Worm (Caenorhabditis elegans): ENCODE data around the gene ZC518.8.

The ZC518.8 gene

DNA sequence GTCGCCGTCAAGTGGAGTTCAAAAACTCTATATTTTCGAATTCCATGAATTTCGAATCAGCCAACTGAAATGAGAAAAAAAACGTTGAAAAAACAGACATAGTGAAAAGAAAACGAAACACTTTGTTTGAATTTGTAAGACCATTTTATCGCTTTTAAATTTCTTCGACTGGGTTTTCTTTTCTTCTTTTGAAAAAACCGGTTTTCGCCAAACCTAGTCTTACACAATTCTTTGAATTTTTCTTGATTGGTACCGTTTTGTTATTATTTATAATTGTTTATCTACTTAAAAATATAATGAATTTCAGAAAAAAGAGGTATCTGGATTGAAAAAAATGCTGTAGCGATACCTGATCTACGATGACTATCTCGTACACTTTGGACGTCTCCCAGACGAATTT lies 12.1 kb downstream of the ZC518.8 start, which contains the start of gene best-22:
Gene best-22, plus strand, starts transcription at position 301 of the 400 bp plus-strand sequence.
- no peak for TF ChIP-seq B0310.2 (tag; optimal IDR thresholded peaks at IDR 0.05)

DNA sequence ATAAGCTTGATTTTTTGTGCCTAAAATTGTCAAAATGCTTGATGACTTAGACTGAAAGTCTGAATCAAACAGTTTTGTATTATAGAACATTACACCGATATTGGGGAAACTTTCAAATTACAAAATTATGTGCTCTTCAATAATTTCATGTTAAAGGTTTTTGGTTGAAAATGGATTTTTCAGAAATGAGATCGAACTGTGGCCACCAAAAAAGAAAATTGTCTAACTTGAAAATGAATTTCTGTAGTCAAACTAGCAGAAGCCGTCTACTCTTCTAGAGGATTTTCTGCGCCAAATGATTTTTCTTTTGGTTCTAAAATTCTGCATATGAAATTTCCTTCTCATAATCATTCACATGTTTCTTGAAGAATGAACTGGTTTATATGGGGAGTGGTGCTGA lies 20.8 kb downstream of the ZC518.8 start:
- TF ChIP-seq B0310.2 (tag; optimal IDR thresholded peaks at IDR 0.05), result no peak
- no peak for TF ChIP-seq scrt-1 (GFP tag; IDR thresholded peaks at IDR 0.05)
- TF ChIP-seq tra-4 (tag; optimal IDR thresholded peaks at IDR 0.05), result no peak
- no peak for TF ChIP-seq tbx-37 (GFP tag; conservative IDR thresholded peaks at IDR 0.05)
- TF ChIP-seq tbx-11 (GFP tag; IDR thresholded peaks at IDR 0.05), result no peak
- no peak for TF ChIP-seq sea-1 (GFP tag; conservative IDR thresholded peaks at IDR 0.05)
- TF ChIP-seq ceh-36 (tag; optimal IDR thresholded peaks at IDR 0.05), result no peak
- no peak for TF ChIP-seq hmg-4 (GFP tag; optimal IDR thresholded peaks at IDR 0.05)
- no peak for TF ChIP-seq hnd-1 (tag; optimal IDR thresholded peaks at IDR 0.05)
- no peak for TF ChIP-seq hmbx-1 (tag; optimal IDR thresholded peaks at IDR 0.05)
- no peak for TF ChIP-seq F13C5.2 (tag; optimal IDR thresholded peaks at IDR 0.05)
- TF ChIP-seq ets-7 (tag; optimal IDR thresholded peaks at IDR 0.05), result no peak
- no peak for TF ChIP-seq ceh-13 (GFP tag; optimal IDR thresholded peaks at IDR 0.05)
- no peak for TF ChIP-seq pes-1 (GFP tag; IDR thresholded peaks at IDR 0.05)
- TF ChIP-seq aly-1 (tag; optimal IDR thresholded peaks at IDR 0.05), result no peak
- no peak for TF ChIP-seq ama-1 (optimal IDR thresholded peaks at IDR 0.05)
- no peak for TF ChIP-seq flt-1 (GFP tag; IDR thresholded peaks at IDR 0.05)

DNA sequence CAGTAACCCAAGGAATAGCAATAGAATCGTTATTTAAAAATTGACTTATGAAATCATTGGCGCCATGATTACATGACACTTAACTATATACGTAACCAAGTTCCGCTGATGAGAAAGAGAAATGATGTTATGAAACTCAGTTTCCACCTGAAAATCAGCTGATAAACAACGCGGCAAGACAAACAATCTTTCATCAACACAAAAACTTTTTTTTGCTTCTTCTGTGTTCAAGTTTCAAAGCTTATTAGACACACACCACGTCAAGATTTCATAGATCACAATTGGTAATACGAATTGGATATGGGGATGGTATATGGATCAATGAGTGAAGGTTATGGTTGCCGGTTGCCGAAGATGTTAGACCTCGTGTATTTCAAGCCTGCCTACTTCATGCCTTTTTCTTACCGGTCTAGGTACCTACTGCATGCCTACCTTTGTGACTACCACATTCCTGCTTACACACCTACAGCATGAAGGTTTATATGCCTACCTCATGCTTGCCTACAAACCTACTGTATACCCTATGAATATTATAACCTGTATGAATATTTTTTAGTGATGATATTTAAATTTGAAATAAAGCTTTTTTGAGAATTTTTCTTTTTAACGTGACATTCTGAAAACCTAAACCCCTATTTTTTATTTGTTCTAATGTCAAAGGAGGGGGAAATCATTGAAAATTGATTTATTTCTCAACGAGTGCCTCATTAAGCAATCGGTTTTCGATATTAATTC lies 24.6 kb downstream of the ZC518.8 start, which contains the start of the genes F19B6.10 and wht-5:
Gene F19B6.10, plus strand, starts transcription at position 301 of the 735 bp plus-strand sequence.
Gene wht-5, plus strand, starts transcription at position 685 of the 735 bp plus-strand sequence.
- TF ChIP-seq sea-1 (GFP tag; conservative IDR thresholded peaks at IDR 0.05), result no peak
- no peak for TF ChIP-seq pes-1 (GFP tag; IDR thresholded peaks at IDR 0.05)
- no peak for TF ChIP-seq hmg-4 (GFP tag; optimal IDR thresholded peaks at IDR 0.05)
- no peak for TF ChIP-seq ceh-36 (tag; optimal IDR thresholded peaks at IDR 0.05)
- no peak for TF ChIP-seq tra-4 (tag; optimal IDR thresholded peaks at IDR 0.05)
- no peak for TF ChIP-seq B0310.2 (tag; optimal IDR thresholded peaks at IDR 0.05)
- no peak for TF ChIP-seq scrt-1 (GFP tag; IDR thresholded peaks at IDR 0.05)
- TF ChIP-seq ceh-13 (GFP tag; optimal IDR thresholded peaks at IDR 0.05), result no peak
- no peak for TF ChIP-seq aly-1 (tag; optimal IDR thresholded peaks at IDR 0.05)
- TF ChIP-seq tbx-11 (GFP tag; IDR thresholded peaks at IDR 0.05), result no peak
- no peak for TF ChIP-seq flt-1 (GFP tag; IDR thresholded peaks at IDR 0.05)
- TF ChIP-seq F13C5.2 (tag; optimal IDR thresholded peaks at IDR 0.05), result no peak
- TF ChIP-seq hmbx-1 (tag; optimal IDR thresholded peaks at IDR 0.05), result no peak
- no peak for TF ChIP-seq ama-1 (optimal IDR thresholded peaks at IDR 0.05)
- TF ChIP-seq hnd-1 (tag; optimal IDR thresholded peaks at IDR 0.05), result no peak
- TF ChIP-seq tbx-37 (GFP tag; conservative IDR thresholded peaks at IDR 0.05), result no peak
- TF ChIP-seq ets-7 (tag; optimal IDR thresholded peaks at IDR 0.05), result no peak

DNA sequence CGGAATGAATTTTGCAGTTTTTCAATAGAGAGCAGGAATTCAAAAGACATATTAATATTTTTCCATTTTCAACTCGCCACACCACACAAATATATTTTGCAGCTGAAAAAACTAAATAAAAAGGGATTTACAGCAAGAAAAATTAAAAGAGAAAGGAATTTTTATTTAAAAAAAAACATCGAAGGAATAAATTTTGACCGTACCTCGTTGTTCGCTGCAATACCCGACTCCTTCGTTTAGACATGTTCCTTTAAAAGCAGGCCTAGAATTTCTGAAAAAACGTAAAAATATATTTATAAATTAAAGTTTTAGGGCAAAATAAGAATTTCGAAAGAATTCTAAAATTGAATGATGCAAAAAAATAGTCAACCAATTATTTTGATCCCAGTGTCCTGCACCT lies 25.9 kb downstream of the ZC518.8 start, which contains the start of gene F19B6.1:
Gene F19B6.1, minus strand, starts transcription at position 278 of the 400 bp plus-strand sequence.
- no peak for TF ChIP-seq F13C5.2 (tag; optimal IDR thresholded peaks at IDR 0.05)

DNA sequence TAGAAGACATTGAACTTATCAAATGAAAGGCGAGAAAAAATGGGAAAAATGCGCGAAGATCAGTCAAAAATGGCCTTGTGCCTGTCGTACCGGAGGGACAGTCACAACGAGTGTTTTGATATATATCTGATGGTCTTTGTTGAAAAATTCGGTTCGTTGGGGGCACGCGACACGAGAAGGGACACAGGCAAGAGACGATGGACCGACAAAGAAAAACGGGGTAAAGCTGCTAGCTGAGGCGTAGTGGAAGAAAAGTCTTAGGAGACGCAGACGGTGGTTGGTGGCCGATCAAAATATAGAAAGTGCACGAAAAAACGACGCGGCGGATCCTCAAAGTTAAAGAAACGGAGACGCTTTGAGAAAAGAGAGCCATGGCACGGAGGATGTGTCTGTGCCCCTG lies 26.5 kb downstream of the ZC518.8 start:
- TF ChIP-seq scrt-1 (GFP tag; IDR thresholded peaks at IDR 0.05) (no peak), ceh-13 (GFP tag; optimal IDR thresholded peaks at IDR 0.05) (no peak), sea-1 (GFP tag; conservative IDR thresholded peaks at IDR 0.05) (no peak), flt-1 (GFP tag; IDR thresholded peaks at IDR 0.05) (no peak)

DNA sequence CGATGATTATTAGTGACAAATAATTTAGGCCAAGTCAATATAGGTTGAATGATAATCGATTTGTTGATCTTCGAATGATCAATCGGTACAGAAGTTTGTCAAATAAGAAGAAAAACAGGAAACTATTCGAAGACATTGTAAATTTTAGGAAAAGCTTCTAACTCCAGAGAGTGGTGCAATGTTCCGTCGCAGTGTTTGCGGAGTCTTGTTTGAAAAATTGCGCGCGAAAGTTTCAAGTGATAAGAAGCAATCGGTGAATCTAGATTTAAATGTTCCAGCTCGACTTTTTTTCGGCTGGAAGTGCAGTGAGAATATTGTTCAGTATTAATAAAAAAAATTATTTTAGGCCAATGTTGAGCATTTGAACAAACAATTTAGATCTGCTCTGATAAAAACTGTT lies 27.0 kb downstream of the ZC518.8 start:
- TF ChIP-seq hmbx-1 (tag; optimal IDR thresholded peaks at IDR 0.05) (no peak), B0310.2 (tag; optimal IDR thresholded peaks at IDR 0.05) (no peak)

DNA sequence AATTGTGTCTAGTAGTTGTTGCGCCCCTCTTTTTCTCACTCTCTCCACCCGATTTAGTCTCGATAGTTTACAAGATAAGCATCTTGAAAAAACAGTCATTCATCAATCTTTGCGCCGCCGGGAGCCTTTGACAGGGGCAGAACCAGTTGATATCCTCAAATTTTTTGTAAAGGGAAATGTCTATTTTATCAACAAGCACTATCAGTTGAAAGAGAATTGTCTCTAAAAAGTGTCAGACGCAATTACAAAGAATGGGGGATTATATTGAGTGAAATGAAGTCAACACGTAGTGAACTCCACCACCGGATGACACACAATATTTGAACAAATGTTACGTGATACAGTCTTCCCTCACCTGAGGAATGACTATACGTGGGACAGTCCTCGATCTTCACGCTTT lies 27.6 kb downstream of the ZC518.8 start:
- TF ChIP-seq ceh-36 (tag; optimal IDR thresholded peaks at IDR 0.05) (no peak), B0310.2 (tag; optimal IDR thresholded peaks at IDR 0.05) (no peak), tbx-11 (GFP tag; IDR thresholded peaks at IDR 0.05) (no peak), hmbx-1 (tag; optimal IDR thresholded peaks at IDR 0.05) (no peak), tra-4 (tag; optimal IDR thresholded peaks at IDR 0.05) (no peak), hnd-1 (tag; optimal IDR thresholded peaks at IDR 0.05) (no peak), hmg-4 (GFP tag; optimal IDR thresholded peaks at IDR 0.05) (no peak), tbx-37 (GFP tag; conservative IDR thresholded peaks at IDR 0.05) (no peak), ama-1 (optimal IDR thresholded peaks at IDR 0.05) (no peak), scrt-1 (GFP tag; IDR thresholded peaks at IDR 0.05) (no peak), pes-1 (GFP tag; IDR thresholded peaks at IDR 0.05) (no peak), flt-1 (GFP tag; IDR thresholded peaks at IDR 0.05) (no peak), aly-1 (tag; optimal IDR thresholded peaks at IDR 0.05) (no peak), F13C5.2 (tag; optimal IDR thresholded peaks at IDR 0.05) (no peak), sea-1 (GFP tag; conservative IDR thresholded peaks at IDR 0.05) (no peak), ets-7 (tag; optimal IDR thresholded peaks at IDR 0.05) (no peak), ceh-13 (GFP tag; optimal IDR thresholded peaks at IDR 0.05) (no peak)

DNA sequence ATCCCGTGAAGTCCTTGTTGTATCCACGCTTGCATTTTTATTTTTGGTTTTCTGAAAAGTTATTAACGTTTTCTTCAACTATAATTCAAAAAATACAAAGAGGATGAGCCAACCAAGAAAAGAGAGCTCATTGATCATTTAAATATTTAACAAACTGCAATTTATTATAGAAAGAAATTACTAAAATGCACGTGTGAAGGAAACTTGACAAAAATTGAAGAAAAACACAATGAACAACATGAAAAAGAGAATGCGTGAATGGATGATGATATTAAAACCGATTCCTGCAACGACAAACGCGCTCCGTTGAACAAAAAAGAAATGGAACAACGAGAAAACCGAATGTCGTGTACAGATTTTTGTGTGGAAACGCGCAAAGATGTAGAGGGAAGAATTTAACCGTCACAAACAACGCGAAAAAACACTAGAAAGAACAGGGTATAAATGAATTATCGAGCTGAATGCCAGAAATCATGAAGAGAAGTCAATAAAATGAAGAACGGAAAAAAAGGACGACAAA lies 30.8 kb downstream of the ZC518.8 start, which contains the start of gene ufd-1:
Gene ufd-1, minus strand, starts transcription at position 51 of the 520 bp plus-strand sequence.
- TF ChIP-seq scrt-1 (GFP tag; IDR thresholded peaks at IDR 0.05) (no peak), flt-1 (GFP tag; IDR thresholded peaks at IDR 0.05) (no peak), ceh-36 (tag; optimal IDR thresholded peaks at IDR 0.05) (no peak), hmbx-1 (tag; optimal IDR thresholded peaks at IDR 0.05) (no peak), aly-1 (tag; optimal IDR thresholded peaks at IDR 0.05) (no peak), pes-1 (GFP tag; IDR thresholded peaks at IDR 0.05) (no peak), tbx-37 (GFP tag; conservative IDR thresholded peaks at IDR 0.05) (no peak), tra-4 (tag; optimal IDR thresholded peaks at IDR 0.05) (no peak), hnd-1 (tag; optimal IDR thresholded peaks at IDR 0.05) (no peak), sea-1 (GFP tag; conservative IDR thresholded peaks at IDR 0.05) (no peak), tbx-11 (GFP tag; IDR thresholded peaks at IDR 0.05) (no peak), ama-1 (optimal IDR thresholded peaks at IDR 0.05) (no peak), hmg-4 (GFP tag; optimal IDR thresholded peaks at IDR 0.05) (no peak)
